Worm (Caenorhabditis elegans) whole organism, early embryonic: ENCODE measurements around the gene abi-1.

Experiments used
- B0310.2 ChIP-seq: sonication (generic microtip); optimal IDR thresholded peaks from 2 replicates; lab custom pipeline; 2016; ENCODE audit warnings: mild to moderate bottlenecking, missing genetic modification characterization, missing compliant biosample characterization
- ama-1 ChIP-seq: fragments of 150-350 bp; optimal IDR thresholded peaks from 2 replicates; lab custom pipeline; 2014
- ceh-36 ChIP-seq: sonication (generic microtip); optimal IDR thresholded peaks from 2 replicates; lab custom pipeline; 2016; ENCODE audit warnings: missing genetic modification characterization, inconsistent platforms, missing compliant biosample characterization
- hmbx-1 ChIP-seq: sonication (generic microtip); optimal IDR thresholded peaks from 2 replicates; lab custom pipeline; 2016; ENCODE audit warnings: mild to moderate bottlenecking, missing genetic modification characterization, missing compliant biosample characterization
- hnd-1 ChIP-seq: sonication (generic microtip); optimal IDR thresholded peaks from 2 replicates; lab custom pipeline; 2016; ENCODE audit warnings: missing genetic modification characterization, missing compliant biosample characterization
- pes-1 ChIP-seq: fragments of 200-800 bp; sonication (Bioruptor generic); IDR thresholded peaks from 2 replicates; pipeline ENCODE4 v1.3.6; 2022; ENCODE audit warnings: missing genetic modification reagents, missing genetic modification characterization, missing compliant biosample characterization
- tbx-11 ChIP-seq: fragments of 200-800 bp; sonication (Bioruptor generic); IDR thresholded peaks from 2 replicates; pipeline ENCODE4 v1.3.6; 2022; ENCODE audit warnings: missing genetic modification characterization, missing compliant biosample characterization

DNA sequence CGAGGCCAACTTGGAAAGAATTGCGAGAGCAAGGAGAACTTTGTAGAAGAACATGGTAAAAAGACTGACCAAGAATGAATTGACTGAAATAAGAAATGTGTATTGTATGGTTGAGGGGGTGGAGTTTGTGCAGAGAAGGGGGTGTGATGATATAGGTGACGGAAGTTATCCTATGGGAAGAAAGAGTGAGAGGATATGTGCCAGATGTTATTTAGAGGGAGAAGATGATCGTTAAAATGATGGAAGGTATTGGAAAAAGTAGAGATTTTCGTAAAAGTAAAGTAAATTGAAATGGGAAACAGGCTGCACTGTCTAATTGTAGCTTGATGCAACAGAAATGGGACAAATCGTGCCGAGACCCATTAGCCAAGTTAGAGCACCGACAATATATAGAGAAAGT, 35.6 kb downstream of the abi-1 start, which contains the start of gene sdz-21:
- TF ChIP-seq ceh-36 (tag; lab: Kevin White, UChicago) (no peak), tbx-11 (GFP tag; lab: Robert Waterston, UW) (no peak), pes-1 (GFP tag; lab: Robert Waterston, UW) (no peak), hnd-1 (no peak), hmbx-1 (tag; lab: Kevin White, UChicago) (no peak), B0310.2 (tag; lab: Kevin White, UChicago) (no peak), ama-1 (lab: Kevin White, UChicago) (no peak)
